Fruit fly (Drosophila melanogaster) whole organism, embryonic: ENCODE results near the gene CG42579.
A peak's percentile ranks its signal among the peaks of the same experiment; 100 is the strongest.

Experiments used
- Adf1 ChIP-seq: fragments of 200-800 bp; sonication (Bioruptor generic); IDR thresholded peaks from 2 replicates; pipeline ENCODE4 v1.3.6; 2022; ENCODE audit warnings: missing biosample characterization, missing genetic modification characterization
- B-H1 ChIP-seq: fragments of 200-800 bp; sonication (Bioruptor generic); IDR thresholded peaks from 3 replicates; pipeline ENCODE4 v1.3.6; 2022; ENCODE audit warnings: missing biosample characterization, missing genetic modification characterization
- Bgb ChIP-seq: fragments of 200-800 bp; sonication (Bioruptor generic); IDR thresholded peaks from 2 replicates; pipeline ENCODE4 v1.3.6; 2022; ENCODE audit warnings: missing biosample characterization, missing genetic modification characterization; ENCODE audit not compliant: partially characterized antibody
- C15 ChIP-seq: fragments of 200-800 bp; sonication (Bioruptor generic); IDR thresholded peaks from 3 replicates; pipeline ENCODE4 v1.3.6; 2022; ENCODE audit warnings: missing biosample characterization, missing genetic modification characterization
- CG12071 ChIP-seq: fragments of 200-800 bp; sonication (Bioruptor generic); optimal IDR thresholded peaks from 3 replicates; lab custom pipeline; 2018; ENCODE audit warnings: missing biosample characterization, mild to moderate bottlenecking, missing genetic modification characterization
- CG12236 ChIP-seq: fragments of 200-800 bp; sonication (Bioruptor generic); optimal IDR thresholded peaks from 2 replicates; lab custom pipeline; 2016; ENCODE audit warnings: missing biosample characterization, missing genetic modification characterization
- CG12299 ChIP-seq: fragments of 200-800 bp; sonication (Bioruptor generic); optimal IDR thresholded peaks from 2 replicates; lab custom pipeline; 2018; ENCODE audit warnings: missing biosample characterization, mild to moderate bottlenecking, missing genetic modification characterization
- CG12942 ChIP-seq: fragments of 200-800 bp; sonication (Bioruptor generic); optimal IDR thresholded peaks from 3 replicates; lab custom pipeline; 2016; ENCODE audit warnings: missing biosample characterization, missing genetic modification characterization
- CG30020 ChIP-seq: fragments of 200-800 bp; optimal IDR thresholded peaks from 2 replicates; lab custom pipeline; 2019; ENCODE audit warnings: missing biosample characterization, mild to moderate bottlenecking, missing genetic modification characterization, moderate library complexity
- CG3838 ChIP-seq: fragments of 200-800 bp; sonication (Bioruptor generic); optimal IDR thresholded peaks from 3 replicates; lab custom pipeline; 2016; ENCODE audit warnings: missing biosample characterization, missing genetic modification characterization
- CG4282 ChIP-seq: fragments of 200-800 bp; sonication (Bioruptor generic); optimal IDR thresholded peaks from 2 replicates; lab custom pipeline; 2016; ENCODE audit warnings: missing biosample characterization, missing genetic modification characterization
- CG4730 ChIP-seq: fragments of 200-800 bp; sonication (Bioruptor generic); IDR thresholded peaks from 2 replicates; pipeline ENCODE4 v1.3.6; 2022; ENCODE audit warnings: missing biosample characterization, missing genetic modification characterization
- CG6854 ChIP-seq: fragments of 200-800 bp; sonication (Bioruptor generic); optimal IDR thresholded peaks from 3 replicates; lab custom pipeline; 2017; ENCODE audit warnings: missing biosample characterization, mild to moderate bottlenecking, missing genetic modification characterization
- CG7372 ChIP-seq: fragments of 200-800 bp; sonication (Bioruptor generic); IDR thresholded peaks from 2 replicates; pipeline ENCODE4 v1.3.6; 2022; ENCODE audit warnings: missing biosample characterization, missing genetic modification characterization
- CG8290 ChIP-seq, 3 experiments: fragments of 200-800 bp; sonication (Bioruptor generic); optimal IDR thresholded peaks; 2 replicates each; lab custom pipeline; 2016 to 2019; ENCODE audit warnings: missing biosample characterization in 3 of 3, missing genetic modification characterization in 3 of 3, mild to moderate bottlenecking in 2 of 3, moderate library complexity in 1 of 3
- CG9609 ChIP-seq: fragments of 200-800 bp; sonication (Bioruptor generic); optimal IDR thresholded peaks from 3 replicates; lab custom pipeline; 2016; ENCODE audit warnings: missing biosample characterization, missing genetic modification characterization
- D ChIP-seq, 2 experiments: fragments of 200-800 bp in 1 of 2; fragments of >200 bp in 1 of 2; sonication (Bioruptor generic) in 1 of 2; optimal IDR thresholded peaks; 2 replicates in 1 of 2; 3 replicates in 1 of 2; lab custom pipeline; 2017; ENCODE audit warnings: mild to moderate bottlenecking in 1 of 2, missing biosample characterization in 1 of 2, missing genetic modification characterization in 1 of 2, missing genetic modification reagents in 1 of 2
- Dad ChIP-seq: fragments of 200-800 bp; sonication (Bioruptor generic); optimal IDR thresholded peaks from 3 replicates; lab custom pipeline; 2016; ENCODE audit warnings: missing biosample characterization, missing genetic modification characterization
- Deaf1 ChIP-seq: fragments of 200-800 bp; optimal IDR thresholded peaks from 3 replicates; lab custom pipeline; 2019; ENCODE audit warnings: missing biosample characterization, mild to moderate bottlenecking, missing genetic modification characterization, moderate library complexity
- Drgx ChIP-seq: fragments of 200-800 bp; sonication (Bioruptor generic); IDR thresholded peaks from 2 replicates; pipeline ENCODE4 v1.3.6; 2022; ENCODE audit warnings: missing biosample characterization, missing genetic modification characterization
- Fer2 ChIP-seq: fragments of 200-800 bp; sonication (Bioruptor generic); optimal IDR thresholded peaks from 2 replicates; lab custom pipeline; 2018; ENCODE audit warnings: missing biosample characterization, mild to moderate bottlenecking, missing genetic modification characterization, moderate library complexity
- HmgD ChIP-seq: fragments of 200-800 bp; sonication (Bioruptor generic); optimal IDR thresholded peaks from 3 replicates; lab custom pipeline; 2016; ENCODE audit warnings: missing biosample characterization, missing genetic modification characterization
- Lpt ChIP-seq: fragments of >200 bp; optimal IDR thresholded peaks from 2 replicates; lab custom pipeline; 2018; ENCODE audit warnings: missing biosample characterization, missing genetic modification characterization
- NC2β ChIP-seq: fragments of 200-800 bp; sonication (Bioruptor generic); optimal IDR thresholded peaks from 2 replicates; lab custom pipeline; 2016; ENCODE audit warnings: missing biosample characterization, missing genetic modification characterization
- Neu2 ChIP-seq: fragments of 200-800 bp; sonication (Bioruptor generic); optimal IDR thresholded peaks from 3 replicates; lab custom pipeline; 2016; ENCODE audit warnings: missing biosample characterization, missing genetic modification characterization, borderline replicate concordance
- Nf-YB ChIP-seq: fragments of 200-800 bp; sonication (Bioruptor generic); optimal IDR thresholded peaks from 3 replicates; lab custom pipeline; 2019; ENCODE audit warnings: missing biosample characterization, mild to moderate bottlenecking, missing genetic modification characterization, moderate library complexity
- Nf-YC ChIP-seq: fragments of 200-800 bp; optimal IDR thresholded peaks from 3 replicates; lab custom pipeline; 2019; ENCODE audit warnings: missing biosample characterization, mild to moderate bottlenecking, missing genetic modification characterization, moderate library complexity
- Oli ChIP-seq: fragments of 200-800 bp; sonication (Bioruptor generic); optimal IDR thresholded peaks from 2 replicates; lab custom pipeline; 2018; ENCODE audit warnings: missing biosample characterization, mild to moderate bottlenecking, missing genetic modification characterization, moderate library complexity
- Xrp1 ChIP-seq: fragments of 200-800 bp; sonication (Bioruptor generic); IDR thresholded peaks from 2 replicates; pipeline ENCODE4 v1.3.6; 2022; ENCODE audit warnings: missing biosample characterization, missing genetic modification characterization
- ab ChIP-seq: fragments of 200-800 bp; sonication (Bioruptor generic); optimal IDR thresholded peaks from 2 replicates; lab custom pipeline; 2016; ENCODE audit warnings: missing biosample characterization, missing genetic modification characterization
- cg ChIP-seq: fragments of 200-800 bp; sonication (Bioruptor generic); optimal IDR thresholded peaks from 3 replicates; lab custom pipeline; 2019; ENCODE audit warnings: missing biosample characterization, mild to moderate bottlenecking, missing genetic modification characterization, moderate library complexity
- crol ChIP-seq: fragments of 200-800 bp; sonication (Bioruptor generic); IDR thresholded peaks from 2 replicates; pipeline ENCODE4 v1.3.6; 2022; ENCODE audit warnings: missing biosample characterization, missing genetic modification characterization
- dan ChIP-seq: fragments of 200-800 bp; sonication (Bioruptor generic); IDR thresholded peaks from 2 replicates; pipeline ENCODE4 v1.3.6; 2022; ENCODE audit warnings: missing biosample characterization, missing genetic modification characterization
- ewg ChIP-seq: fragments of 200-800 bp; sonication (Bioruptor generic); optimal IDR thresholded peaks from 3 replicates; lab custom pipeline; 2017; ENCODE audit warnings: mild to moderate bottlenecking, missing biosample characterization, missing genetic modification reagents, missing genetic modification characterization
- fru ChIP-seq: fragments of >200 bp; optimal IDR thresholded peaks from 2 replicates; lab custom pipeline; 2017
- h ChIP-seq: fragments of >200 bp; optimal IDR thresholded peaks from 2 replicates; lab custom pipeline; 2017
- jigr1 ChIP-seq: fragments of 200-800 bp; sonication (Bioruptor generic); IDR thresholded peaks from 3 replicates; pipeline ENCODE4 v1.3.6; 2022; ENCODE audit warnings: missing biosample characterization, missing genetic modification characterization
- knrl ChIP-seq: fragments of 200-800 bp; sonication (Bioruptor generic); IDR thresholded peaks from 3 replicates; pipeline ENCODE4 v1.3.6; 2022; ENCODE audit warnings: missing biosample characterization, missing genetic modification characterization; ENCODE audit not compliant: partially characterized antibody
- mld ChIP-seq: fragments of 200-800 bp; sonication (Bioruptor generic); IDR thresholded peaks from 3 replicates; pipeline ENCODE4 v1.3.6; 2022; ENCODE audit warnings: missing biosample characterization, missing genetic modification characterization; ENCODE audit not compliant: partially characterized antibody
- nerfin-1 ChIP-seq: fragments of 200-800 bp; sonication (Bioruptor generic); optimal IDR thresholded peaks from 3 replicates; lab custom pipeline; 2019; ENCODE audit warnings: missing biosample characterization, mild to moderate bottlenecking, missing genetic modification characterization, moderate library complexity
- pb ChIP-seq: fragments of 200-800 bp; sonication (Bioruptor generic); optimal IDR thresholded peaks from 3 replicates; lab custom pipeline; 2016; ENCODE audit warnings: missing biosample characterization, missing genetic modification characterization
- pros ChIP-seq: fragments of 200-800 bp; sonication (Bioruptor generic); optimal IDR thresholded peaks from 3 replicates; lab custom pipeline; 2019; ENCODE audit warnings: missing biosample characterization, mild to moderate bottlenecking, missing genetic modification characterization, moderate library complexity
- sisA ChIP-seq: fragments of 200-800 bp; sonication (Bioruptor generic); IDR thresholded peaks from 2 replicates; pipeline ENCODE4 v1.3.6; 2022; ENCODE audit warnings: missing biosample characterization, missing genetic modification characterization
- slp2 ChIP-seq: fragments of 200-800 bp; sonication (Bioruptor generic); optimal IDR thresholded peaks from 2 replicates; lab custom pipeline; 2016; ENCODE audit warnings: missing biosample characterization, missing genetic modification characterization
- ssp ChIP-seq: fragments of 200-800 bp; sonication (Bioruptor generic); IDR thresholded peaks from 2 replicates; pipeline ENCODE4 v1.3.6; 2022; ENCODE audit warnings: missing biosample characterization, missing genetic modification characterization
- trh ChIP-seq: fragments of 200-800 bp; sonication (Bioruptor generic); optimal IDR thresholded peaks from 2 replicates; lab custom pipeline; 2016; ENCODE audit warnings: missing biosample characterization, missing genetic modification characterization
- z ChIP-seq: fragments of 200-800 bp; sonication (Bioruptor generic); IDR thresholded peaks from 3 replicates; pipeline ENCODE4 v1.3.6; 2022; ENCODE audit warnings: missing biosample characterization, missing genetic modification characterization

Gene CG42579

dm6 chrX:20524754-20525236, 2.6 kb upstream of the CG42579 start, which contains the start of gene Tak1 (continued):
- TF ChIP-seq Dad (peak; percentile 39), CG9609 (peak; percentile 59), ssp (GFP tag; lab: Robert Waterston, UW) (peak; percentile 38), CG3838 (GFP tag; lab: Kevin White, UChicago) (no peak), CG8290 (GFP tag; optimal IDR thresholded peaks at IDR 0.05; lab: Kevin White, UChicago) (peak; percentile 62), CG8290 (tag; optimal IDR thresholded peaks at IDR 0.05; lab: Kevin White, UChicago) (peak in 1 of 2 experiments; percentile 85)

- TF ChIP-seq cg (GFP tag; lab: Kevin White, UChicago) = peak; percentile 67
- TF ChIP-seq Xrp1 (GFP tag; lab: Robert Waterston, UW) = no peak
- TF ChIP-seq sisA (GFP tag; lab: Robert Waterston, UW) = no peak
- TF ChIP-seq NC2β (GFP tag; lab: Kevin White, UChicago) = no peak
- TF ChIP-seq CG4730 (GFP tag; lab: Robert Waterston, UW) = no peak
- no peak for TF ChIP-seq CG7372 (GFP tag; lab: Robert Waterston, UW)
- TF ChIP-seq Drgx = no peak
- TF ChIP-seq nerfin-1 (tag; lab: Kevin White, UChicago) = peak; percentile 9
- no peak for TF ChIP-seq mld (GFP tag; lab: Robert Waterston, UW)
- TF ChIP-seq Nf-YB = peak; percentile 92
- TF ChIP-seq CG30020 (tag; lab: Kevin White, UChicago) = no peak
- TF ChIP-seq CG12942 = no peak
- peak; percentile 94 for TF ChIP-seq Nf-YC (tag; lab: Kevin White, UChicago)
- TF ChIP-seq ewg = peak; percentile 11
Measured at dm6 chrX:20536112-20536511, 8.7 kb downstream of the CG42579 start.

dm6 chrX:20538197-20538596, 10.8 kb downstream of the CG42579 start, which contains the start of gene RunxB:
TSS of gene RunxB (plus strand) at chrX:20538497.
- TF ChIP-seq ab (GFP tag; lab: Kevin White, UChicago) (no peak), Fer2 (tag; lab: Kevin White, UChicago) (no peak), pros (no peak), CG12071 (GFP tag; lab: Kevin White, UChicago) (no peak)

dm6 chrX:20559582-20559981, 32.2 kb downstream of the CG42579 start:
- no peak for TF ChIP-seq Lpt (GFP tag; lab: Kevin White, UChicago)
- no peak for TF ChIP-seq C15 (GFP tag; lab: Robert Waterston, UW)
- peak; percentile 95 for TF ChIP-seq z (GFP tag; lab: Robert Waterston, UW)
- peak; percentile 87 for TF ChIP-seq Nf-YB
- TF ChIP-seq crol (GFP tag; lab: Robert Waterston, UW) = peak; percentile 78
- no peak for TF ChIP-seq CG6854
- no peak for TF ChIP-seq knrl (GFP tag; lab: Robert Waterston, UW)
- no peak for TF ChIP-seq slp2 (GFP tag; lab: Kevin White, UChicago)
- no peak for TF ChIP-seq CG4282 (GFP tag; lab: Kevin White, UChicago)
- no peak for TF ChIP-seq h
- TF ChIP-seq CG12236 (GFP tag; lab: Kevin White, UChicago) = no peak
- TF ChIP-seq HmgD (GFP tag; lab: Kevin White, UChicago) = no peak
- no peak for TF ChIP-seq B-H1
- no peak for TF ChIP-seq CG12299 (tag; lab: Kevin White, UChicago)
- no peak for TF ChIP-seq Neu2 (GFP tag; lab: Kevin White, UChicago)
- no peak for TF ChIP-seq Oli (tag; lab: Kevin White, UChicago)
- no peak for TF ChIP-seq fru
- TF ChIP-seq dan (GFP tag; lab: Robert Waterston, UW) = no peak
- TF ChIP-seq Bgb (GFP tag; lab: Robert Waterston, UW) = peak; percentile 22; the same call in 1 of the 2 replicates
- TF ChIP-seq jigr1 = no peak
- no peak for TF ChIP-seq pb (GFP tag; lab: Kevin White, UChicago)
- peak; percentile 49 for TF ChIP-seq Deaf1
- TF ChIP-seq D (optimal IDR thresholded peaks at IDR 0.05; lab: Kevin White, UChicago) = no peak
- TF ChIP-seq D (GFP tag; optimal IDR thresholded peaks at IDR 0.05; lab: Kevin White, UChicago) = no peak
- TF ChIP-seq cg (GFP tag; lab: Kevin White, UChicago) = peak; percentile 13
- TF ChIP-seq trh = no peak
- peak; percentile 52; the same call in 1 of the 2 replicates for TF ChIP-seq Adf1 (GFP tag; lab: Robert Waterston, UW)
